Worm (Caenorhabditis elegans) whole organism, L2 larva: Measurements from ENCODE around the gene hpo-6.

ENCODE experiments used
- blmp-1 ChIP-seq: sonication (generic microtip); optimal IDR thresholded peaks from 2 replicates; lab custom pipeline; 2017; ENCODE audit warnings: missing genetic modification characterization, mild to moderate bottlenecking, missing compliant biosample characterization, antibody characterized with exemption, moderate library complexity; ENCODE audit not compliant: insufficient read depth
- nhr-237 ChIP-seq: fragments of 150-350 bp; optimal IDR thresholded peaks from 2 replicates; lab custom pipeline; 2014; ENCODE audit warnings: missing biosample characterization, missing genetic modification characterization
- snpc-4 ChIP-seq: fragments of 150-350 bp; optimal IDR thresholded peaks from 2 replicates; lab custom pipeline; 2014; ENCODE audit warnings: missing biosample characterization, missing genetic modification characterization

DNA sequence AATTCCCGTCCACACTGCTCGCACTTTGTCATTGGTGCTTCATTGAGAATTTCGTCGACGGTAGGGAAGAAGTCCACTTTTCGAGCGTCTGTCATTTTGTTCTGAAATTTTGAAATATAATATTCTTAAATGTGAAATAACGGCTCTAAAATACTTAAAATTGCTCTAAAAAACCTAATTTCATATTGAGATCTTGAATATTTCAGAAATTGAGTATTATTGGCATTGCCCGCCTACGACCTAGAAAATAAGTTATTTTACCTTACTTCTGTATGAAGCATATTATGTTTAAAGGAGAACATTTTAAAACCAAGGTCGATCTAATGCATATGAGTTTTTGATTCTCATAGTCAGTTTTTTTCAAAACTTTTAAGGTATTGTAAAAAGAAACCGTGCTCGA, 11.9 kb upstream of the hpo-6 start, which contains the start of gene C34H4.5:
- no peak for TF ChIP-seq snpc-4 (tag; lab: Kevin White, UChicago)
- no peak for TF ChIP-seq blmp-1 (tag; lab: Kevin White, UChicago)
- TF ChIP-seq nhr-237, result no peak
